Worm (Caenorhabditis elegans) whole organism, early embryonic: ENCODE measurements around the gene ZK1128.3.

ENCODE experiments used
- B0310.2 ChIP-seq: sonication (generic microtip); optimal IDR thresholded peaks from 2 replicates; lab custom pipeline; 2016; ENCODE audit warnings: mild to moderate bottlenecking, missing genetic modification characterization, missing compliant biosample characterization
- ama-1 ChIP-seq: fragments of 150-350 bp; optimal IDR thresholded peaks from 2 replicates; lab custom pipeline; 2014
- ceh-13 ChIP-seq: fragments of 200-800 bp; sonication (Bioruptor generic); optimal IDR thresholded peaks from 2 replicates; lab custom pipeline; 2018; ENCODE audit warnings: mild to moderate bottlenecking, missing genetic modification characterization, missing compliant biosample characterization
- flt-1 ChIP-seq: fragments of 200-800 bp; sonication (Bioruptor generic); IDR thresholded peaks from 2 replicates; pipeline ENCODE4 v1.3.6; 2022; ENCODE audit warnings: missing genetic modification characterization, missing compliant biosample characterization
- hmbx-1 ChIP-seq: sonication (generic microtip); optimal IDR thresholded peaks from 2 replicates; lab custom pipeline; 2016; ENCODE audit warnings: mild to moderate bottlenecking, missing genetic modification characterization, missing compliant biosample characterization

DNA sequence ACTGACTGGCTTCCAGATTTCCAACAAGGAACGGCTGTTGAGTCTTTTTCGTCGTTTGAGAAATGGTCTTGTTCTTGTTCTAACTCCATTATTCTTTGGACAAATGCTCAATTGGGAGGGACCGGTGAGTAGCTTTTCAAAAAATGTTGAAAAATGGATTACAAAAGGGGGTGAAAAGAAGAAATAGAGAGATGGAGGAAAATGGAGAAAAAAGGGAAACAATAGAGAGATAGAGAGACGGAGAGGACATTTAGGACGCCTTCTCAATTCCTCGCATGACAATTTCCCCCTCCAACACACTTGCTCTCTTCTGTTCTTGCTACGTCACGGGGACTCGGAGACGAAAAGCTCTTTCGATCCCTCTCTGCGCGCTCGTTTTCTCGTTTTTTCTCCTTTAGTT, 34.3 kb upstream of the ZK1128.3 start:
- TF ChIP-seq ama-1 (lab: Kevin White, UChicago) (no peak), ceh-13 (no peak), flt-1 (GFP tag; lab: Robert Waterston, UW) (no peak), hmbx-1 (no peak), B0310.2 (no peak)
